Worm (Caenorhabditis elegans) whole organism, young adult: ENCODE results near the gene Y57G11C.46.

Experiments used
- B0261.1 ChIP-seq: sonication (generic microtip); optimal IDR thresholded peaks from 2 replicates; lab custom pipeline; 2016; ENCODE audit warnings: mild to moderate bottlenecking, missing genetic modification characterization, moderate library complexity, missing compliant biosample characterization
- B0336.3 ChIP-seq: fragments of 200-800 bp; sonication (Bioruptor generic); IDR thresholded peaks from 2 replicates; pipeline ENCODE4 v1.3.6; 2022; ENCODE audit warnings: missing genetic modification characterization, missing compliant biosample characterization
- C17E4.6 ChIP-seq: fragments of 200-800 bp; sonication (Bioruptor generic); IDR thresholded peaks from 2 replicates; pipeline ENCODE4 v1.3.6; 2022; ENCODE audit warnings: missing genetic modification reagents, missing genetic modification characterization, missing compliant biosample characterization
- F52B5.7 ChIP-seq: sonication (generic microtip); optimal IDR thresholded peaks from 2 replicates; lab custom pipeline; 2016; ENCODE audit warnings: mild to moderate bottlenecking, missing genetic modification characterization, missing compliant biosample characterization
- F57C9.4 ChIP-seq: sonication (generic microtip); optimal IDR thresholded peaks from 2 replicates; lab custom pipeline; 2017; ENCODE audit warnings: mild to moderate bottlenecking, missing genetic modification characterization, missing compliant biosample characterization
- K11D2.4 ChIP-seq: fragments of 200-800 bp; sonication (Bioruptor generic); IDR thresholded peaks from 2 replicates; pipeline ENCODE4 v1.3.6; 2022; ENCODE audit warnings: missing genetic modification reagents, missing genetic modification characterization, missing compliant biosample characterization
- T07F8.4 ChIP-seq: sonication (generic microtip); optimal IDR thresholded peaks from 2 replicates; lab custom pipeline; 2016; ENCODE audit warnings: mild to moderate bottlenecking, missing genetic modification characterization, moderate library complexity, missing compliant biosample characterization
- Y53G8AR.9 ChIP-seq: fragments of 200-800 bp; sonication (Bioruptor generic); conservative IDR thresholded peaks from 2 replicates; pipeline ENCODE4 v1.3.6; 2022; ENCODE audit warnings: missing genetic modification reagents, missing genetic modification characterization, missing compliant biosample characterization
- Y79H2A.3 ChIP-seq: fragments of 200-800 bp; sonication (Bioruptor generic); conservative IDR thresholded peaks from 2 replicates; pipeline ENCODE4 v1.3.6; 2022; ENCODE audit warnings: missing genetic modification reagents, missing genetic modification characterization, missing compliant biosample characterization
- Y95B8A.8 ChIP-seq: fragments of 200-800 bp; sonication (Bioruptor generic); IDR thresholded peaks from 2 replicates; pipeline ENCODE4 v1.3.6; 2022; ENCODE audit warnings: missing genetic modification reagents, missing genetic modification characterization, missing compliant biosample characterization
- ZK185.1 ChIP-seq: sonication (generic microtip); optimal IDR thresholded peaks from 2 replicates; lab custom pipeline; 2016; ENCODE audit warnings: mild to moderate bottlenecking, missing genetic modification characterization, missing compliant biosample characterization; ENCODE audit not compliant: poor library complexity, severe bottlenecking
- attf-3 ChIP-seq: fragments of 200-800 bp; sonication (Bioruptor generic); conservative IDR thresholded peaks from 2 replicates; pipeline ENCODE4 v1.3.6; 2022; ENCODE audit warnings: missing genetic modification reagents, missing genetic modification characterization, missing compliant biosample characterization
- cebp-1 ChIP-seq, 2 experiments: fragments of 200-800 bp in 1 of 2; sonication (Bioruptor generic) in 1 of 2; sonication (generic microtip) in 1 of 2; IDR thresholded peaks in 1 of 2; optimal IDR thresholded peaks in 1 of 2; 2 replicates each; pipeline versions ENCODE4 v1.3.6 to Lab custom; 2017 to 2022; ENCODE audit warnings: missing compliant biosample characterization in 2 of 2, missing genetic modification characterization in 2 of 2, mild to moderate bottlenecking in 1 of 2, missing genetic modification reagents in 1 of 2, moderate library complexity in 1 of 2
- cebp-2 ChIP-seq: fragments of 200-800 bp; sonication (Bioruptor generic); IDR thresholded peaks from 2 replicates; pipeline ENCODE4 v1.3.6; 2022; ENCODE audit warnings: missing genetic modification characterization, missing compliant biosample characterization
- ceh-91 ChIP-seq: fragments of 200-800 bp; sonication (Bioruptor generic); IDR thresholded peaks from 2 replicates; pipeline ENCODE4 v1.3.6; 2022; ENCODE audit warnings: missing genetic modification reagents, missing genetic modification characterization, missing compliant biosample characterization
- chd-7 ChIP-seq: sonication (generic microtip); optimal IDR thresholded peaks from 2 replicates; lab custom pipeline; 2016; ENCODE audit warnings: mild to moderate bottlenecking, missing genetic modification characterization, moderate library complexity, missing compliant biosample characterization
- dox-1 ChIP-seq: fragments of 200-800 bp; sonication (Bioruptor generic); IDR thresholded peaks from 2 replicates; pipeline ENCODE4 v1.3.6; 2022; ENCODE audit warnings: missing genetic modification reagents, missing genetic modification characterization, missing compliant biosample characterization
- dpl-1 ChIP-seq: fragments of 150-350 bp; optimal IDR thresholded peaks from 2 replicates; lab custom pipeline; 2014; ENCODE audit warnings: missing biosample characterization, missing genetic modification reagents, missing genetic modification characterization
- egl-18 ChIP-seq: fragments of 200-800 bp; sonication (Bioruptor generic); IDR thresholded peaks from 2 replicates; pipeline ENCODE4 v1.3.6; 2022; ENCODE audit warnings: missing genetic modification reagents, missing genetic modification characterization, missing compliant biosample characterization
- fkh-3 ChIP-seq: sonication (generic microtip); optimal IDR thresholded peaks from 2 replicates; lab custom pipeline; 2016; ENCODE audit warnings: mild to moderate bottlenecking, missing genetic modification characterization, missing compliant biosample characterization
- hsf-1 ChIP-seq: fragments of 200-800 bp; sonication (Bioruptor generic); IDR thresholded peaks from 2 replicates; pipeline ENCODE4 v1.3.6; 2022; ENCODE audit warnings: missing genetic modification reagents, missing genetic modification characterization, missing compliant biosample characterization
- let-607 ChIP-seq, 2 experiments: fragments of 200-800 bp in 1 of 2; sonication (Bioruptor generic) in 1 of 2; sonication (generic microtip) in 1 of 2; optimal IDR thresholded peaks; 2 replicates each; lab custom pipeline; 2016 to 2018; ENCODE audit warnings: mild to moderate bottlenecking in 2 of 2, missing compliant biosample characterization in 2 of 2, missing genetic modification characterization in 2 of 2, moderate library complexity in 2 of 2, missing genotype in 1 of 2
- lin-35 ChIP-seq, 3 experiments: fragments of 150-350 bp in 2 of 3; sonication (generic microtip) in 1 of 3; optimal IDR thresholded peaks; 2 replicates each; lab custom pipeline; 2014 to 2018; ENCODE audit warnings: missing biosample characterization in 3 of 3, missing genetic modification characterization in 3 of 3, missing genetic modification reagents in 3 of 3
- lir-1 ChIP-seq: fragments of 200-800 bp; sonication (Bioruptor generic); conservative IDR thresholded peaks from 2 replicates; pipeline ENCODE4 v1.3.6; 2022; ENCODE audit warnings: missing genetic modification reagents, missing genetic modification characterization, missing compliant biosample characterization
- lsl-1 ChIP-seq: fragments of 200-800 bp; sonication (Bioruptor generic); optimal IDR thresholded peaks from 2 replicates; lab custom pipeline; 2018; ENCODE audit warnings: mild to moderate bottlenecking, missing genetic modification characterization, moderate library complexity, missing compliant biosample characterization
- lsy-27 ChIP-seq: sonication (generic microtip); optimal IDR thresholded peaks from 2 replicates; lab custom pipeline; 2017; ENCODE audit warnings: missing genetic modification characterization, mild to moderate bottlenecking, missing compliant biosample characterization, antibody characterized with exemption, missing genotype, borderline replicate concordance; ENCODE audit not compliant: insufficient read depth
- madf-6 ChIP-seq: fragments of 200-800 bp; sonication (Bioruptor generic); IDR thresholded peaks from 2 replicates; pipeline ENCODE4 v1.3.6; 2022; ENCODE audit warnings: missing genetic modification reagents, missing genetic modification characterization, missing compliant biosample characterization
- mxl-1 ChIP-seq: sonication (generic microtip); optimal IDR thresholded peaks from 2 replicates; lab custom pipeline; 2016; ENCODE audit warnings: missing genetic modification characterization, missing compliant biosample characterization
- nfyb-1 ChIP-seq: fragments of 200-800 bp; sonication (Bioruptor generic); IDR thresholded peaks from 2 replicates; pipeline ENCODE4 v1.3.6; 2022; ENCODE audit warnings: missing genetic modification reagents, missing genetic modification characterization, missing compliant biosample characterization
- nhr-120 ChIP-seq: fragments of 200-800 bp; sonication (Bioruptor generic); IDR thresholded peaks from 2 replicates; pipeline ENCODE4 v1.3.6; 2022; ENCODE audit warnings: missing genetic modification characterization, missing compliant biosample characterization
- nhr-27 ChIP-seq: fragments of 200-800 bp; sonication (Bioruptor generic); optimal IDR thresholded peaks from 2 replicates; lab custom pipeline; 2018; ENCODE audit warnings: mild to moderate bottlenecking, missing genetic modification characterization, moderate library complexity, missing compliant biosample characterization
- pbrm-1 ChIP-seq: fragments of 200-800 bp; sonication (Bioruptor generic); IDR thresholded peaks from 2 replicates; pipeline ENCODE4 v1.3.6; 2022; ENCODE audit warnings: missing genetic modification reagents, missing genetic modification characterization, missing compliant biosample characterization
- sdz-38 ChIP-seq: sonication (generic microtip); optimal IDR thresholded peaks from 2 replicates; lab custom pipeline; 2016; ENCODE audit warnings: missing genotype, missing genetic modification characterization, missing compliant biosample characterization
- sea-2 ChIP-seq: fragments of 200-800 bp; sonication (Bioruptor generic); IDR thresholded peaks from 2 replicates; pipeline ENCODE4 v1.3.6; 2022; ENCODE audit warnings: missing genetic modification characterization, missing compliant biosample characterization
- snpc-1.1 ChIP-seq: sonication (generic microtip); optimal IDR thresholded peaks from 2 replicates; lab custom pipeline; 2017; ENCODE audit warnings: missing genetic modification characterization, mild to moderate bottlenecking, missing compliant biosample characterization, antibody characterized with exemption, moderate library complexity, missing genotype, missing genetic modification reagents; ENCODE audit not compliant: insufficient read depth
- snpc-1.3 ChIP-seq: sonication (generic microtip); optimal IDR thresholded peaks from 2 replicates; lab custom pipeline; 2017; ENCODE audit warnings: missing genetic modification characterization, mild to moderate bottlenecking, missing compliant biosample characterization, antibody characterized with exemption, moderate library complexity, missing genotype, missing genetic modification reagents; ENCODE audit not compliant: insufficient read depth
- snpc-3.4 ChIP-seq: sonication (generic microtip); optimal IDR thresholded peaks from 2 replicates; lab custom pipeline; 2017; ENCODE audit warnings: missing genetic modification characterization, mild to moderate bottlenecking, missing compliant biosample characterization, antibody characterized with exemption, moderate library complexity, missing genotype, missing genetic modification reagents
- snpc-4 ChIP-seq, 5 experiments: fragments of 150-350 bp in 1 of 5; sonication (generic microtip) in 4 of 5; optimal IDR thresholded peaks; 2 replicates each; lab custom pipeline; 2014 to 2018; ENCODE audit warnings: missing genetic modification characterization in 5 of 5, missing biosample characterization in 3 of 5, antibody characterized with exemption in 2 of 5, mild to moderate bottlenecking in 2 of 5, missing compliant biosample characterization in 2 of 5, missing genotype in 2 of 5, moderate library complexity in 2 of 5, missing genetic modification reagents in 1 of 5
- tbp1 ChIP-seq: fragments of 200-800 bp; sonication (Bioruptor generic); optimal IDR thresholded peaks from 2 replicates; lab custom pipeline; 2018; ENCODE audit warnings: mild to moderate bottlenecking, missing genetic modification characterization, missing compliant biosample characterization
- tbx-9 ChIP-seq: sonication (generic microtip); optimal IDR thresholded peaks from 2 replicates; lab custom pipeline; 2016; ENCODE audit warnings: borderline replicate concordance, missing genetic modification characterization, inconsistent platforms, missing compliant biosample characterization
- tlf-1 ChIP-seq: fragments of 200-800 bp; sonication (Bioruptor generic); optimal IDR thresholded peaks from 2 replicates; lab custom pipeline; 2018; ENCODE audit warnings: mild to moderate bottlenecking, missing genetic modification characterization, missing compliant biosample characterization
- unc-130 ChIP-seq: sonication (generic microtip); optimal IDR thresholded peaks from 2 replicates; lab custom pipeline; 2016; ENCODE audit warnings: missing genetic modification reagents, missing genetic modification characterization, missing compliant biosample characterization
- xnd-1 ChIP-seq: sonication (generic microtip); optimal IDR thresholded peaks from 2 replicates; lab custom pipeline; 2016; ENCODE audit warnings: missing genotype, missing genetic modification reagents, missing genetic modification characterization, missing compliant biosample characterization
- zim-3 ChIP-seq: sonication (generic microtip); optimal IDR thresholded peaks from 2 replicates; lab custom pipeline; 2017; ENCODE audit warnings: mild to moderate bottlenecking, missing genetic modification characterization, moderate library complexity, missing compliant biosample characterization
- ztf-6 ChIP-seq: fragments of 200-800 bp; sonication (Bioruptor generic); IDR thresholded peaks from 2 replicates; pipeline ENCODE4 v1.3.6; 2022; ENCODE audit warnings: missing genetic modification reagents, missing genetic modification characterization, missing compliant biosample characterization

Gene Y57G11C.46

DNA sequence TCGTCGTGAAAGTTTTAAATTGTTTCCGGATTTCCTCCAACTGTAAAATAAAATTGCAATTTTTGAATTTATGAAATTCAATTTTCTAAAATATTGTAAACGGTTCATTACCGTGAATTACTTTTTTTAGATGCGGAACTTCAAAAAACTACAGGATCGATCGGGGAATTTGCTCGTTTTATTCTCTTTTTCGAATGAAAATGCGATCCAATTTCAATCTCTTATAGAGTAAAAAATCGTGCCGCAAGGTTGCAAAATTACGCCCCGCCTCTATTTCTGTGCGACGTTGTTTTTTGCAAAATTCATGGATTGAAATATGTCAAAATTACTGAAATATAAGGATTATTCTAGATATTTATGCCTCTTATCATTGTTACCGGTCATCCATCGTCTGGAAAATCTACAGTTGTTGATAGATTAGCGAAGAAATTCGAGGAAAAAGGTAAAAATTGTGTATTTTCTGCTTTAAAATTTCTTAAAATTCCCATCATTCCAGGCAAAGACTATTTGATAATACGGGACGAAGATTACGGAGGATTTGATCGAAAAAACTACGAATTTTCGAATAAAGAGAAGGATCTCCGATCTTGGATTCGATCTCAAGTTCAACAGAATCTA lies 46.9 kb downstream of the Y57G11C.46 start, which contains the start of gene Y57G11C.43 (continued):
- TF ChIP-seq cebp-1 (GFP tag; IDR thresholded peaks at IDR 0.05; lab: Robert Waterston, UW) (no peak), cebp-1 (tag; optimal IDR thresholded peaks at IDR 0.05; lab: Kevin White, UChicago) (peak; percentile 21), madf-6 (peak; percentile 56), nfyb-1 (0 out of 2 replicates have a peak, but pooled peaks have one; percentile 25), F52B5.7 (tag; lab: Kevin White, UChicago) (no peak), Y95B8A.8 (GFP tag; lab: Robert Waterston, UW) (no peak), snpc-3.4 (tag; lab: Kevin White, UChicago) (peak; percentile 6), unc-130 (GFP tag; lab: Kevin White, UChicago) (peak; percentile 28), chd-7 (tag; lab: Kevin White, UChicago) (no peak), pbrm-1 (GFP tag; lab: Robert Waterston, UW) (0 out of 2 replicates have a peak, but pooled peaks have one; percentile 16), sdz-38 (tag; lab: Kevin White, UChicago) (no peak), Y79H2A.3 (GFP tag; lab: Robert Waterston, UW) (no peak), sea-2 (GFP tag; lab: Robert Waterston, UW) (no peak), egl-18 (GFP tag; lab: Robert Waterston, UW) (no peak), dpl-1 (GFP tag; lab: Kevin White, UChicago) (no peak), xnd-1 (tag; lab: Kevin White, UChicago) (peak; percentile 16), ceh-91 (GFP tag; lab: Robert Waterston, UW) (no peak), tbx-9 (tag; lab: Kevin White, UChicago) (no peak), T07F8.4 (no peak), C17E4.6 (GFP tag; lab: Robert Waterston, UW) (no peak), attf-3 (GFP tag; lab: Robert Waterston, UW) (no peak), cebp-2 (GFP tag; lab: Robert Waterston, UW) (no peak), lir-1 (no peak), mxl-1 (tag; lab: Kevin White, UChicago) (no peak), ztf-6 (GFP tag; lab: Robert Waterston, UW) (no peak), tlf-1 (peak; percentile 22), B0261.1 (tag; lab: Kevin White, UChicago) (no peak), tbp1 (GFP tag; lab: Kevin White, UChicago) (peak; percentile 26), snpc-1.1 (no peak), lsl-1 (GFP tag; lab: Kevin White, UChicago) (peak; percentile 2), ZK185.1 (no peak), zim-3 (no peak), nhr-120 (GFP tag; lab: Robert Waterston, UW) (no peak), lsy-27 (no peak), lin-35 (GFP tag; optimal IDR thresholded peaks at IDR 0.05; lab: Kevin White, UChicago) (no peak), hsf-1 (0 out of 2 replicates have a peak, but pooled peaks have one; percentile 23), let-607 (tag; optimal IDR thresholded peaks at IDR 0.05; lab: Kevin White, UChicago) (no peak), Y53G8AR.9 (peak; percentile 59; the same call in 1 of the 2 replicates), fkh-3 (tag; lab: Kevin White, UChicago) (no peak), snpc-4 (GFP tag; optimal IDR thresholded peaks at IDR 0.05; lab: Kevin White, UChicago) (no peak), snpc-4 (tag; optimal IDR thresholded peaks at IDR 0.05; lab: Kevin White, UChicago) (peak in 3 of 4 experiments; percentile 25 to 92 (median 76)), dox-1 (GFP tag; lab: Robert Waterston, UW) (no peak), F57C9.4 (tag; lab: Kevin White, UChicago) (no peak), snpc-1.3 (tag; lab: Kevin White, UChicago) (peak; percentile 51), B0336.3 (GFP tag; lab: Robert Waterston, UW) (0 out of 2 replicates have a peak, but pooled peaks have one; percentile 31), nhr-27 (no peak), K11D2.4 (GFP tag; lab: Robert Waterston, UW) (no peak)
